Worm (Caenorhabditis elegans): ENCODE data around the gene itm-2.

The itm-2 gene

ce11 chrX:5447381-5447780, 2.4 kb downstream of the itm-2 start:
- TF ChIP-seq nhr-28 (tag; optimal IDR thresholded peaks at IDR 0.05) (no peak), ceh-39 (tag; optimal IDR thresholded peaks at IDR 0.05) (no peak)

DNA sequence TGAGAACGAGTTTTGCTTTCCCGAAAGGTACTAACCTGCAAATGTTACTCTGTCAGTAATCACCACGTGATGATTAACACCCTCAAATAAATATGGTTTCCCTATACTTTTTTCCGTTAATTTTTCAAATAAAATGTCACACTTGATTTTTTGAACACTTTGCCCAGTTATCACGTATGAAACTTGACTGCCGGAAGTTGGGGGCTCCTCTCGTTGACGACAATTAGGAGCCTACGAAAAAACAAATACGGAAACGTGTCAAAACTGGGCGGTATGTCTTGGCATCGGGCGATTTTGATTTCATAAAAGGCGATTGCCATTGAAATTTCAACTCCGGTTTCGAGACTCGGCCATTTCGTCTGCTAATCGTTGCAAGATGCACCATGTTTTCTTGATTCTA, 3.0 kb downstream of the itm-2 start, which contains the start of gene C25F6.8:
C25F6.8 (plus strand) TSS at position 301 of the 400 bp plus-strand sequence.
- no peak for TF ChIP-seq mls-2 (tag; optimal IDR thresholded peaks at IDR 0.05)
- no peak for TF ChIP-seq blmp-1 (tag; optimal IDR thresholded peaks at IDR 0.05)
- TF ChIP-seq ham-2 (GFP tag; optimal IDR thresholded peaks at IDR 0.05): no peak
- no peak for TF ChIP-seq lsy-2 (tag; optimal IDR thresholded peaks at IDR 0.05)
- no peak for TF ChIP-seq nhr-12 (tag; optimal IDR thresholded peaks at IDR 0.05)
- TF ChIP-seq sptf-1 (tag; optimal IDR thresholded peaks at IDR 0.05): no peak

DNA sequence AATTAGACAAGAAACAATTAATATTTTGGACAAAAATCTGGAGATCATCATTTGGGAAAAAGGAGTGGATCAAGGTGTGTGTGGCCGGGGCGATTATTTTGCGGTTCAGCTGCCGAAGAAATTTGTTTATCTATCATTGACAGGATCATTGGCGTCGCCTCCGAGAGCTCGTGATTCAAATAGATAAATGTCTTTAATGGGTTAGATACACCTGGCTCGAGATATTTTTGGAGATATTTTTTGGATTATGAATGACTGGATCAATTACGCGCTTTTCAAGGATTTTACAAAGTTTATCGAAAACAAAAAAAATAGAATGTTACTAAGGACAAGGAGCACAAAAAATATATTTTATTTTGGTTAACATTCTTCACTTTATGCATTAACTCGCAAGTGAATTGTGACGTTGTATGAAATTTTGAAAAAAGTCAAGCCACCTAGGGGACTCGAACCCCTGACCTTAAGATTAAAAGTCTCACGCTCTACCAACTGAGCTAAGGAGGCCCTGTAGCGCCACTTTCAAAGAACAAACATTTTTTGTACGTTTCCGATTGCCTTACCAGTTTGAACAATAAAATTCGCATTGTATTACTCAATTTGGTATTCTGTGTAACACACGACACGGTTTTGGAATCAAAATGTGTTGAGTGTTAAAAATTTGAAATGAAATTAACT, 5.9 kb downstream of the itm-2 start, which contains the start of gene C25F6.6:
C25F6.6 (minus strand) TSS at position 51 of the 675 bp plus-strand sequence.
- no peak for TF ChIP-seq lin-32 (GFP tag; optimal IDR thresholded peaks at IDR 0.05)

- no peak for TF ChIP-seq nhr-28 (tag; optimal IDR thresholded peaks at IDR 0.05)
- TF ChIP-seq sem-2 (GFP tag; optimal IDR thresholded peaks at IDR 0.05): no peak
- no peak for TF ChIP-seq lin-32 (GFP tag; optimal IDR thresholded peaks at IDR 0.05)
- no peak for TF ChIP-seq unc-120 (tag; optimal IDR thresholded peaks at IDR 0.05; ENCODE audit: poor library complexity, severe bottlenecking)
- no peak for TF ChIP-seq M03D4.4 (tag; optimal IDR thresholded peaks at IDR 0.05)
Measured at ce11 chrX:5451706-5452105, 6.7 kb downstream of the itm-2 start.

DNA sequence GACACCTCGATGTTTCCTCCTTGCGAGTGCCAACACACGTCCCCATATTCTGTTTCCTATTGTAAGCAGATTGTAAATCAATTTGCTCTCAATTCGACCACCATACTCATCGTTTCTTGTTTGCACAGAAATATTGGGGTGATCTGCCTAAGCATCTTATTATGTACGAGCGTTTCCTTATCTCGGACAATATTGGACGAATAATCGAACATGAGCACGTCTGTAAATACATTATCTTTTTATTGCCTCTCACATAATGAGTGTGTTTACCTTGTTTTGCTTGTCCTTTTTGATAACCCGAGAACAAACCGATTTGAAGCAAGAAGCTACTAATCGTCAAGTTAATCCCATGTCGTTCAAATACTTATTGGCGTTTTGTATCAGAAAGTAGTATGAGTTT, 10.1 kb downstream of the itm-2 start:
- TF ChIP-seq mep-1 (tag; optimal IDR thresholded peaks at IDR 0.05) (no peak), unc-39 (tag; optimal IDR thresholded peaks at IDR 0.05) (no peak), lsy-2 (tag; optimal IDR thresholded peaks at IDR 0.05) (no peak), blmp-1 (tag; optimal IDR thresholded peaks at IDR 0.05) (no peak), sptf-1 (tag; optimal IDR thresholded peaks at IDR 0.05) (no peak), mls-2 (tag; optimal IDR thresholded peaks at IDR 0.05) (no peak), nhr-2 (tag; optimal IDR thresholded peaks at IDR 0.05) (no peak), hlh-1 (tag; optimal IDR thresholded peaks at IDR 0.05) (no peak), snpc-4 (tag; optimal IDR thresholded peaks at IDR 0.05) (no peak)

DNA sequence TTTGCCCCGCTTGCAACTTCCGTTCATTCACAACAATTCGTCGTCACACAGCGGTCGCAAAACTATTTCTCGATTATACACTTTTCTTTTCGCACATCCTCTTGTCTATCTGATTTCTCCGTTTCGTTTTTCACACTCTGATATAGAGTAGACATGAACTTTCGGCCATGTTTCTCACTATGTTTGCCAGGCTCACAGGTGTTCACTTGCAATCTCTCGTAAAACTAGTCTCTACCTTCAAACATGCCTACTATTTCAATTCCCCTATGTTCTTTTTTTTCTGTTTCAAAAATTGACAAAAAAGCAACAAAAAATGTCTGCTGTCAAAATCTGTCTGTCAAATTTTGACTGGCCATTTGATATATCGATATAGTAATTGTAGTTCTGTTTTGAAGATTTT, 12.2 kb downstream of the itm-2 start:
- no peak for TF ChIP-seq nhr-12 (tag; optimal IDR thresholded peaks at IDR 0.05)
- TF ChIP-seq M03D4.4 (tag; optimal IDR thresholded peaks at IDR 0.05): no peak
- TF ChIP-seq ceh-43 (GFP tag; optimal IDR thresholded peaks at IDR 0.05): no peak
- TF ChIP-seq snpc-4 (tag; optimal IDR thresholded peaks at IDR 0.05): no peak
- TF ChIP-seq sptf-1 (tag; optimal IDR thresholded peaks at IDR 0.05): no peak
- TF ChIP-seq tbx-8 (GFP tag; optimal IDR thresholded peaks at IDR 0.05): no peak
- no peak for TF ChIP-seq lin-32 (GFP tag; optimal IDR thresholded peaks at IDR 0.05)
- no peak for TF ChIP-seq ceh-83 (GFP tag; optimal IDR thresholded peaks at IDR 0.05)
- no peak for TF ChIP-seq nhr-28 (tag; optimal IDR thresholded peaks at IDR 0.05)
- TF ChIP-seq elt-1 (tag; optimal IDR thresholded peaks at IDR 0.05; ENCODE audit: borderline replicate concordance, insufficient read depth): no peak
- TF ChIP-seq ham-2 (GFP tag; optimal IDR thresholded peaks at IDR 0.05): no peak
- TF ChIP-seq mls-2 (tag; optimal IDR thresholded peaks at IDR 0.05): no peak
- TF ChIP-seq unc-120 (tag; optimal IDR thresholded peaks at IDR 0.05; ENCODE audit: poor library complexity, severe bottlenecking): no peak
- TF ChIP-seq zip-8 (tag; optimal IDR thresholded peaks at IDR 0.05): no peak
- TF ChIP-seq lin-13 (tag; optimal IDR thresholded peaks at IDR 0.05): no peak
- no peak for TF ChIP-seq lsy-2 (tag; optimal IDR thresholded peaks at IDR 0.05)

- TF ChIP-seq lin-13 (tag; optimal IDR thresholded peaks at IDR 0.05) (no peak), mab-5 (tag; optimal IDR thresholded peaks at IDR 0.05) (no peak), sem-2 (GFP tag; optimal IDR thresholded peaks at IDR 0.05) (no peak), ceh-83 (GFP tag; optimal IDR thresholded peaks at IDR 0.05) (no peak)
Measured at ce11 chrX:5458043-5458442, 13.1 kb downstream of the itm-2 start.

DNA sequence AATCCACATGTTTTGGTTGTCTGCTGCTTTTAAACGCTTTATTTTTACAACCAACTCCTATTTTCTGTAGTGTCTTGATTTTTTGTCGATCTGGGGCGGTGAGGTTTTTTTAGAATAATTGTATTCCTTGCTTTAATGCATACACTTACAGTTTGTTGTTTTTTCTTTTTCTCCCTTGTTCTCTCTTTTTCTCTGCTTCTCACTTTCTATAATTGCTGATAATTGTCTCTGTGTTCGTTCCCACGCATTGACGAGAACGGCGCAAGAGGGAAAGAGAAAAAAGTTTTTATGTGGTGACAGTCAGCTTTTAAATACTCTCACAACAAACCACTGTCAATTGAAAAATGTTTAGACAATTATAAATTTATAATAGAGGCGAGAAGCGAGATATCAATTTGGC, 13.8 kb downstream of the itm-2 start:
- TF ChIP-seq nhr-76 (tag; optimal IDR thresholded peaks at IDR 0.05) (no peak), unc-62 (GFP tag; optimal IDR thresholded peaks at IDR 0.05) (no peak)
